Worm (Caenorhabditis elegans): ENCODE results near the gene C01G12.16.

- TF ChIP-seq nhr-76 (tag; optimal IDR thresholded peaks at IDR 0.05), result no peak
- no peak for TF ChIP-seq tbx-2 (tag; optimal IDR thresholded peaks at IDR 0.05)
- no peak for TF ChIP-seq sptf-1 (tag; optimal IDR thresholded peaks at IDR 0.05)
- no peak for TF ChIP-seq nhr-90 (tag; optimal IDR thresholded peaks at IDR 0.05; ENCODE audit: poor library complexity)
- no peak for TF ChIP-seq vab-15 (tag; optimal IDR thresholded peaks at IDR 0.05)
- TF ChIP-seq Y116A8C.19 (tag; optimal IDR thresholded peaks at IDR 0.05; ENCODE audit: borderline replicate concordance), result no peak
- no peak for TF ChIP-seq rnt-1 (tag; optimal IDR thresholded peaks at IDR 0.05)
- TF ChIP-seq sox-4 (tag; optimal IDR thresholded peaks at IDR 0.05), result no peak
- no peak for TF ChIP-seq egl-27 (tag; optimal IDR thresholded peaks at IDR 0.05)
- TF ChIP-seq lsy-2 (tag; optimal IDR thresholded peaks at IDR 0.05), result no peak
- TF ChIP-seq F16B12.6 (tag; optimal IDR thresholded peaks at IDR 0.05), result no peak
- no peak for TF ChIP-seq nhr-71 (tag; optimal IDR thresholded peaks at IDR 0.05)
- TF ChIP-seq nhr-11 (tag; optimal IDR thresholded peaks at IDR 0.05), result no peak
- no peak for TF ChIP-seq ama-1 (optimal IDR thresholded peaks at IDR 0.05)
Measured at ce11 chrIII:4137180-4137579, 23.9 kb upstream of the C01G12.16 start.

All from whole organism, L1 larva.